Worm (Caenorhabditis elegans) whole organism, L2 larva: ENCODE data around the gene otpl-1.

ENCODE experiments used
- F13H6.1 ChIP-seq: sonication (generic microtip); optimal IDR thresholded peaks from 2 replicates; lab custom pipeline; 2016; ENCODE audit warnings: missing genetic modification characterization, missing compliant biosample characterization
- R02D3.7 ChIP-seq: fragments of 150-350 bp; optimal IDR thresholded peaks from 2 replicates; lab custom pipeline; 2014; ENCODE audit warnings: missing biosample characterization, missing genetic modification characterization
- Y55F3AM.14 ChIP-seq: fragments of 200-800 bp; sonication (Bioruptor generic); optimal IDR thresholded peaks from 2 replicates; lab custom pipeline; 2018; ENCODE audit warnings: mild to moderate bottlenecking, missing genetic modification characterization, missing compliant biosample characterization
- ZK546.5 ChIP-seq: sonication (generic microtip); optimal IDR thresholded peaks from 2 replicates; lab custom pipeline; 2017; ENCODE audit warnings: missing biosample characterization, missing genetic modification characterization
- aly-2 ChIP-seq: fragments of 150-350 bp; optimal IDR thresholded peaks from 2 replicates; lab custom pipeline; 2014; ENCODE audit warnings: missing biosample characterization, missing genetic modification characterization
- ama-1 ChIP-seq: fragments of 150-350 bp; optimal IDR thresholded peaks from 2 replicates; lab custom pipeline; 2018; ENCODE audit warnings: inconsistent platforms
- blmp-1 ChIP-seq: sonication (generic microtip); optimal IDR thresholded peaks from 2 replicates; lab custom pipeline; 2017; ENCODE audit warnings: missing genetic modification characterization, mild to moderate bottlenecking, missing compliant biosample characterization, antibody characterized with exemption, moderate library complexity; ENCODE audit not compliant: insufficient read depth
- ceh-82 ChIP-seq: fragments of 150-350 bp; optimal IDR thresholded peaks from 2 replicates; lab custom pipeline; 2014; ENCODE audit warnings: missing biosample characterization, missing genetic modification characterization
- crh-2 ChIP-seq: sonication (generic microtip); optimal IDR thresholded peaks from 2 replicates; lab custom pipeline; 2017; ENCODE audit warnings: missing biosample characterization, missing genetic modification characterization
- egl-27 ChIP-seq: sonication (generic microtip); optimal IDR thresholded peaks from 3 replicates; lab custom pipeline; 2017; ENCODE audit warnings: missing biosample characterization, missing genetic modification reagents, missing genetic modification characterization
- elt-1 ChIP-seq: fragments of 150-350 bp; optimal IDR thresholded peaks from 2 replicates; lab custom pipeline; 2014; ENCODE audit warnings: missing biosample characterization, missing genetic modification characterization
- elt-3 ChIP-seq: sonication (generic microtip); optimal IDR thresholded peaks from 2 replicates; lab custom pipeline; 2017; ENCODE audit warnings: missing biosample characterization, missing genetic modification characterization
- fos-1 ChIP-seq: fragments of 150-350 bp; optimal IDR thresholded peaks from 2 replicates; lab custom pipeline; 2014; ENCODE audit warnings: missing biosample characterization, missing genetic modification characterization
- gmeb-1 ChIP-seq: fragments of 150-350 bp; optimal IDR thresholded peaks from 2 replicates; lab custom pipeline; 2014; ENCODE audit warnings: missing biosample characterization, missing genetic modification characterization
- lin-11 ChIP-seq: fragments of 150-350 bp; sonication (generic microtip); optimal IDR thresholded peaks from 2 replicates; lab custom pipeline; 2014; ENCODE audit warnings: missing biosample characterization, missing genetic modification characterization, inconsistent platforms, mixed read lengths
- lin-13 ChIP-seq: fragments of 150-350 bp; optimal IDR thresholded peaks from 2 replicates; lab custom pipeline; 2014; ENCODE audit warnings: missing biosample characterization, missing genetic modification reagents, missing genetic modification characterization
- lin-39 ChIP-seq: fragments of 150-350 bp; optimal IDR thresholded peaks from 2 replicates; lab custom pipeline; 2014; ENCODE audit warnings: missing biosample characterization, missing genetic modification reagents, missing genetic modification characterization
- lsy-2 ChIP-seq, 2 experiments: fragments of 150-350 bp in 1 of 2; sonication (generic microtip) in 1 of 2; optimal IDR thresholded peaks; 2 replicates each; lab custom pipeline; 2014 to 2017; ENCODE audit warnings: missing biosample characterization in 2 of 2, missing genetic modification characterization in 2 of 2
- mab-5 ChIP-seq: fragments of 150-350 bp; optimal IDR thresholded peaks from 2 replicates; lab custom pipeline; 2014; ENCODE audit warnings: missing biosample characterization, missing genetic modification characterization
- mbf-1 ChIP-seq: sonication (generic microtip); optimal IDR thresholded peaks from 2 replicates; lab custom pipeline; 2017; ENCODE audit warnings: missing biosample characterization, missing genetic modification characterization
- mdl-1 ChIP-seq, 2 experiments: fragments of 150-350 bp in 1 of 2; sonication (generic microtip) in 1 of 2; optimal IDR thresholded peaks; 2 replicates each; lab custom pipeline; 2017; ENCODE audit warnings: missing biosample characterization in 2 of 2, missing genetic modification characterization in 2 of 2
- nhr-10 ChIP-seq: sonication (generic microtip); optimal IDR thresholded peaks from 2 replicates; lab custom pipeline; 2017; ENCODE audit warnings: missing biosample characterization, missing genetic modification characterization
- nhr-11 ChIP-seq: fragments of 150-350 bp; optimal IDR thresholded peaks from 2 replicates; lab custom pipeline; 2014; ENCODE audit warnings: missing biosample characterization, missing genetic modification characterization
- nhr-12 ChIP-seq: fragments of 150-350 bp; optimal IDR thresholded peaks from 2 replicates; lab custom pipeline; 2014; ENCODE audit warnings: missing biosample characterization, missing genetic modification characterization
- nhr-129 ChIP-seq: fragments of 150-350 bp; optimal IDR thresholded peaks from 2 replicates; lab custom pipeline; 2014; ENCODE audit warnings: missing biosample characterization, missing genetic modification characterization
- nhr-23 ChIP-seq: fragments of 150-350 bp; optimal IDR thresholded peaks from 2 replicates; lab custom pipeline; 2014; ENCODE audit warnings: missing biosample characterization, missing genetic modification reagents, missing genetic modification characterization
- nhr-25 ChIP-seq: fragments of 150-350 bp; sonication (generic microtip); optimal IDR thresholded peaks from 3 replicates; lab custom pipeline; 2014; ENCODE audit warnings: missing biosample characterization, missing genetic modification characterization
- nhr-6 ChIP-seq: fragments of 150-350 bp; optimal IDR thresholded peaks from 2 replicates; lab custom pipeline; 2014; ENCODE audit warnings: missing biosample characterization, missing genetic modification characterization
- peb-1 ChIP-seq: fragments of 150-350 bp; optimal IDR thresholded peaks from 2 replicates; lab custom pipeline; 2014; ENCODE audit warnings: missing biosample characterization, missing genetic modification characterization
- sma-3 ChIP-seq: sonication (generic microtip); optimal IDR thresholded peaks from 2 replicates; lab custom pipeline; 2016; ENCODE audit warnings: missing genetic modification reagents, missing genetic modification characterization, missing compliant biosample characterization
- sma-9 ChIP-seq, 2 experiments: fragments of 150-350 bp in 1 of 2; sonication (generic microtip) in 1 of 2; optimal IDR thresholded peaks; 2 replicates each; lab custom pipeline; 2014 to 2016; ENCODE audit warnings: missing genetic modification characterization in 2 of 2, mild to moderate bottlenecking in 1 of 2, missing biosample characterization in 1 of 2, missing compliant biosample characterization in 1 of 2, missing genetic modification reagents in 1 of 2, moderate library complexity in 1 of 2
- unc-39 ChIP-seq: fragments of 150-350 bp; optimal IDR thresholded peaks from 2 replicates; lab custom pipeline; 2014; ENCODE audit warnings: missing biosample characterization, missing genetic modification characterization
- unc-55 ChIP-seq: fragments of 150-350 bp; sonication (generic microtip); optimal IDR thresholded peaks from 3 replicates; lab custom pipeline; 2014; ENCODE audit warnings: missing biosample characterization, missing genetic modification reagents, missing genetic modification characterization
- zag-1 ChIP-seq: fragments of 150-350 bp; optimal IDR thresholded peaks from 2 replicates; lab custom pipeline; 2014; ENCODE audit warnings: missing biosample characterization, missing genetic modification characterization
- ztf-1 ChIP-seq: fragments of 200-800 bp; sonication (Bioruptor generic); conservative IDR thresholded peaks from 2 replicates; pipeline ENCODE4 v1.3.6; 2022; ENCODE audit warnings: missing genetic modification characterization, missing compliant biosample characterization
- ztf-11 ChIP-seq: sonication (generic microtip); optimal IDR thresholded peaks from 2 replicates; lab custom pipeline; 2017; ENCODE audit warnings: missing biosample characterization, missing genetic modification characterization
- ztf-4 ChIP-seq: fragments of 150-350 bp; optimal IDR thresholded peaks from 2 replicates; lab custom pipeline; 2014; ENCODE audit warnings: missing biosample characterization, missing genetic modification characterization

otpl-1 gene

ce11 chrIV:3564901-3565300 lies 3.9 kb upstream of the otpl-1 start, which contains the start of gene sre-5:
Gene sre-5 (plus strand): TSS chrIV:3565201.
- TF ChIP-seq unc-55: no peak
- no peak for TF ChIP-seq fos-1 (tag; lab: Kevin White, UChicago)
- TF ChIP-seq ZK546.5 (tag; lab: Kevin White, UChicago): no peak
- TF ChIP-seq nhr-6 (tag; lab: Kevin White, UChicago): no peak
- TF ChIP-seq Y55F3AM.14 (GFP tag; lab: Kevin White, UChicago): no peak
- TF ChIP-seq nhr-25 (tag; lab: Kevin White, UChicago): no peak
- TF ChIP-seq nhr-10 (tag; lab: Kevin White, UChicago): no peak

DNA sequence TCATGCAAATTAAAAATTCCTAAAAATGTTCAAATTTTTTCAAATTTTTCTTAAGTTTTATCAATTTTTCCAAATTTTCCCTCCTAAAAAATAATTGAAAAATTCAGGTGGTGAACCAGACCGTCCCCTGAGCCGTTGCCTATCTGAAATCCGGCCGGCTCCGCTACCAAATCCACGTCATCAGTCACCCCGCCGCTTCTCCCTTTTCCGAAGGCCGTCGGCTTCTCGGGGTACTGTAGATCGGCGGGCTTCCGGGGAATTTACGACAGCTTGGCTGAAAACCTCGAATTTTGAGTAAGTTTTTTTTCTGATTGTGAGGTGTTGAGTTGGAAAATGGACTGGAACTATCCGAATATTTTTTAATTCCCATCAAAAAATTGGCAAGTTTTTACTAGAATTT lies 1.8 kb downstream of the otpl-1 start:
- TF ChIP-seq sma-9 (GFP tag; optimal IDR thresholded peaks at IDR 0.05; lab: Kevin White, UChicago): no peak
- TF ChIP-seq sma-9 (tag; optimal IDR thresholded peaks at IDR 0.05; lab: Kevin White, UChicago): no peak
- TF ChIP-seq ztf-11 (tag; lab: Kevin White, UChicago): no peak
- TF ChIP-seq nhr-25 (tag; lab: Kevin White, UChicago): no peak
- no peak for TF ChIP-seq peb-1 (tag; lab: Kevin White, UChicago)
- TF ChIP-seq nhr-6 (tag; lab: Kevin White, UChicago): no peak
- TF ChIP-seq aly-2 (tag; lab: Kevin White, UChicago): no peak
- no peak for TF ChIP-seq R02D3.7 (tag; lab: Kevin White, UChicago)
- no peak for TF ChIP-seq mbf-1 (tag; lab: Kevin White, UChicago)

DNA sequence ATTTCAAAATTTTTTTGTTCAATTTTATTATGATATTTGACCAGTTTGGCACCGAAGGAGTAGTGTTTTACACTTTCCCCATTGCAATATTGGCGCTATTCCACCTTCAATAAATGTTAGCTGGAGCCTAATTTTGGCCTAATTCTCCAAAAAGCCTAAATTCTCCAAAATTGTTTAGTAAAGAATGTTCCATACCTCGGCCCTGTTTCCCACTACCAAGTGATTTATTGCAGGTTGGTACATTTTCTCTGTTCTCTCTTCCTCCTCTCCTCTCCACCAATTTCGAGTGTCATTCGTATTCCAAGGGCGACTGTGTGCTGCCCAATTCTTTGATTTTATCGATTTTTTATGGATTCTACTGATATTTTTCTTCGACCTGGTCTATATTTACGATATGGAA lies 9.4 kb downstream of the otpl-1 start, which contains the start of gene Y37E11B.2:
Gene Y37E11B.2 (plus strand): TSS at position 301 of the 400 bp plus-strand sequence.
- TF ChIP-seq nhr-12 (tag; lab: Kevin White, UChicago): no peak
- TF ChIP-seq gmeb-1 (tag; lab: Kevin White, UChicago): no peak
- TF ChIP-seq ztf-11 (tag; lab: Kevin White, UChicago): no peak
- TF ChIP-seq lsy-2 (tag; optimal IDR thresholded peaks at IDR 0.05; lab: Kevin White, UChicago): no peak
- no peak for TF ChIP-seq zag-1 (tag; lab: Kevin White, UChicago)
- TF ChIP-seq unc-39 (tag; lab: Kevin White, UChicago): no peak
- TF ChIP-seq nhr-11 (tag; lab: Kevin White, UChicago): no peak
- no peak for TF ChIP-seq blmp-1 (tag; lab: Kevin White, UChicago)
- no peak for TF ChIP-seq egl-27 (tag; lab: Kevin White, UChicago)
- no peak for TF ChIP-seq ceh-82 (tag; lab: Kevin White, UChicago)
- no peak for TF ChIP-seq sma-3 (GFP tag; lab: Kevin White, UChicago)
- TF ChIP-seq crh-2: no peak
- TF ChIP-seq nhr-6 (tag; lab: Kevin White, UChicago): no peak
- no peak for TF ChIP-seq lin-11 (tag; lab: Kevin White, UChicago)

ce11 chrIV:3578667-3579066 lies 9.9 kb downstream of the otpl-1 start:
- no peak for TF ChIP-seq unc-55
- TF ChIP-seq elt-1 (tag; lab: Kevin White, UChicago): no peak
- no peak for TF ChIP-seq nhr-11 (tag; lab: Kevin White, UChicago)
- no peak for TF ChIP-seq blmp-1 (tag; lab: Kevin White, UChicago)
- TF ChIP-seq nhr-129 (tag; lab: Kevin White, UChicago): no peak
- no peak for TF ChIP-seq ztf-11 (tag; lab: Kevin White, UChicago)
- TF ChIP-seq nhr-6 (tag; lab: Kevin White, UChicago): no peak
- no peak for TF ChIP-seq aly-2 (tag; lab: Kevin White, UChicago)
- TF ChIP-seq ztf-4: no peak
- TF ChIP-seq R02D3.7 (tag; lab: Kevin White, UChicago): no peak
- no peak for TF ChIP-seq elt-3 (tag; lab: Kevin White, UChicago)
- TF ChIP-seq mab-5 (tag; lab: Kevin White, UChicago): no peak
- TF ChIP-seq F13H6.1 (tag; lab: Kevin White, UChicago): no peak
- no peak for TF ChIP-seq lin-39 (tag; lab: Kevin White, UChicago)
- no peak for TF ChIP-seq egl-27 (tag; lab: Kevin White, UChicago)
- TF ChIP-seq mdl-1 (tag; optimal IDR thresholded peaks at IDR 0.05; lab: Kevin White, UChicago): no peak
- TF ChIP-seq lin-13 (GFP tag; lab: Kevin White, UChicago): no peak
- TF ChIP-seq ztf-1: no peak
- TF ChIP-seq ama-1 (lab: Kevin White, UChicago): no peak
- TF ChIP-seq nhr-23 (tag; lab: Kevin White, UChicago): no peak
